Fruit fly (Drosophila melanogaster): ENCODE measurements around the gene CG13606.

Gene CG13606

DNA sequence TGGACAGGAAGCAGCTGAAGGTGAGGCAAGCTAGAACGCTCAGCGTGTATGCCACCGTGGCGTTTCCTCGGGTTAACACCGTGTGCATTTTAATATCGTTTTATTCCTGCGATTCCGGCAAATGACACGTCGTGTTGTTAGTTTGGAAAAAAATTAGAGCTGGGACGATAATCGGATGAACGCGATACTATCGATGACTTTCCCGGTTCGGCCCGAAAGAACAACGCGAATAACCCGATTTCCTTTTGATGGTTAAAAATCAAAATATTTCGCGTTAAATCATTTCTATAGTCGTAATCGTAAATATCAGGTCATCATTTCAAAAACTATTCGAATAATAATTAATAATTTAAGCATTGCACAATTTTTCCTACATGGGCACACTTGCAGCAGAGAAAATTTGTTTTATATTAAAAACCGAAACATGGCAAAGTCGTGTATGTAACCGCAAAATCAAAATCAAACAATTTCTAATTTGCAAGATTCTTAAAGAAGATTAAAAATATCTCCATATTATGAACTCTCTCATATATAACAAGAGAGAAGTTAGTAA lies 57.5 kb downstream of the CG13606 start, which contains the start of gene Spase22-23 (continued):
- no peak for TF ChIP-seq CG18262 (tag; optimal IDR thresholded peaks at IDR 0.05)
- TF ChIP-seq Rfx (GFP tag; IDR thresholded peaks at IDR 0.05): peak; percentile 24; the same call in 1 of the 2 replicates
- peak; percentile 44 for TF ChIP-seq MBD-R2 (GFP tag; IDR thresholded peaks at IDR 0.05)
- no peak for TF ChIP-seq gsb (GFP tag; IDR thresholded peaks at IDR 0.05)
- no peak for TF ChIP-seq CG7839 (tag; optimal IDR thresholded peaks at IDR 0.05)
- TF ChIP-seq CG5953 (GFP tag; IDR thresholded peaks at IDR 0.05): no peak
- peak; percentile 89 for TF ChIP-seq unc-4 (GFP tag; IDR thresholded peaks at IDR 0.05; ENCODE audit: partially characterized antibody)
- TF ChIP-seq CG34422 (GFP tag; IDR thresholded peaks at IDR 0.05): peak; percentile 17; the same call in 1 of the 3 replicates
- no peak for TF ChIP-seq B-H2 (GFP tag; optimal IDR thresholded peaks at IDR 0.05)
- peak; percentile 94 for TF ChIP-seq Bgb (GFP tag; IDR thresholded peaks at IDR 0.05; ENCODE audit: partially characterized antibody)
- peak; percentile 92 for TF ChIP-seq knrl (GFP tag; IDR thresholded peaks at IDR 0.05; ENCODE audit: partially characterized antibody)
- TF ChIP-seq CG1233 (GFP tag; optimal IDR thresholded peaks at IDR 0.05): no peak
- TF ChIP-seq inv (GFP tag; IDR thresholded peaks at IDR 0.05; ENCODE audit: partially characterized antibody): peak; percentile 92
- TF ChIP-seq CG2678 (tag; optimal IDR thresholded peaks at IDR 0.05): no peak
- peak; percentile 9 for TF ChIP-seq trem (tag; optimal IDR thresholded peaks at IDR 0.05)
- TF ChIP-seq hb (GFP tag; IDR thresholded peaks at IDR 0.05; ENCODE audit: partially characterized antibody): peak; percentile 92
- TF ChIP-seq CG2116 (GFP tag; optimal IDR thresholded peaks at IDR 0.05): peak; percentile 83
- TF ChIP-seq ash1 (GFP tag; optimal IDR thresholded peaks at IDR 0.05): no peak
- no peak for TF ChIP-seq CG5180 (GFP tag; optimal IDR thresholded peaks at IDR 0.05)
- no peak for TF ChIP-seq p53 (GFP tag; optimal IDR thresholded peaks at IDR 0.05)
- no peak for TF ChIP-seq Eip74EF (GFP tag; optimal IDR thresholded peaks at IDR 0.05)
- TF ChIP-seq slbo (GFP tag; IDR thresholded peaks at IDR 0.05): 0 out of 2 replicates have a peak, but pooled peaks have one; percentile 19
- no peak for TF ChIP-seq CG3163 (GFP tag; optimal IDR thresholded peaks at IDR 0.05)
- peak; percentile 89 for TF ChIP-seq ato (GFP tag; IDR thresholded peaks at IDR 0.05; ENCODE audit: partially characterized antibody)
- TF ChIP-seq CG31224 (GFP tag; IDR thresholded peaks at IDR 0.05): no peak
- TF ChIP-seq bbx (GFP tag; IDR thresholded peaks at IDR 0.05; ENCODE audit: partially characterized antibody): peak; percentile 97
- TF ChIP-seq Ada2b (GFP tag; IDR thresholded peaks at IDR 0.05): no peak
- no peak for TF ChIP-seq chif (GFP tag; optimal IDR thresholded peaks at IDR 0.05)
- TF ChIP-seq hbn (GFP tag; IDR thresholded peaks at IDR 0.05; ENCODE audit: partially characterized antibody): peak; percentile 92
- peak; percentile 87 for TF ChIP-seq tna (GFP tag; IDR thresholded peaks at IDR 0.05; ENCODE audit: partially characterized antibody)
- peak; percentile 91 for TF ChIP-seq vnd (GFP tag; IDR thresholded peaks at IDR 0.05; ENCODE audit: partially characterized antibody)
- TF ChIP-seq fd102C (GFP tag; optimal IDR thresholded peaks at IDR 0.05): no peak
- TF ChIP-seq CG31441 (GFP tag; IDR thresholded peaks at IDR 0.05): no peak
- TF ChIP-seq z (GFP tag; IDR thresholded peaks at IDR 0.05): no peak
- no peak for TF ChIP-seq HHEX (GFP tag; optimal IDR thresholded peaks at IDR 0.05)
- no peak for TF ChIP-seq CG6854 (GFP tag; optimal IDR thresholded peaks at IDR 0.05)
- no peak for TF ChIP-seq br (optimal IDR thresholded peaks at IDR 0.05)
- TF ChIP-seq sd (tag; optimal IDR thresholded peaks at IDR 0.05): no peak
- TF ChIP-seq zen2 (GFP tag; IDR thresholded peaks at IDR 0.05; ENCODE audit: partially characterized antibody): peak; percentile 92
- no peak for TF ChIP-seq Kr (GFP tag; optimal IDR thresholded peaks at IDR 0.05)
- no peak for TF ChIP-seq vfl (GFP tag; optimal IDR thresholded peaks at IDR 0.05)
- peak; percentile 83 for TF ChIP-seq Sry-δ (GFP tag; optimal IDR thresholded peaks at IDR 0.05)
- TF ChIP-seq CG2199 (GFP tag; IDR thresholded peaks at IDR 0.05): no peak
- no peak for TF ChIP-seq cwo (GFP tag; optimal IDR thresholded peaks at IDR 0.05)
- no peak for TF ChIP-seq CG4820 (GFP tag; optimal IDR thresholded peaks at IDR 0.05)
- TF ChIP-seq Poxn (GFP tag; IDR thresholded peaks at IDR 0.05): no peak
- peak; percentile 52 for TF ChIP-seq Sin3A (optimal IDR thresholded peaks at IDR 0.05)
- TF ChIP-seq Gug (GFP tag; IDR thresholded peaks at IDR 0.05): peak; percentile 10; the same call in 1 of the 4 replicates
- TF ChIP-seq Dref (GFP tag; IDR thresholded peaks at IDR 0.05): peak; percentile 70
- no peak for TF ChIP-seq CG9437 (GFP tag; optimal IDR thresholded peaks at IDR 0.05)

Measured in whole organism, embryonic.